Fruit fly (Drosophila melanogaster) whole organism, embryonic: ENCODE data around the gene Cyp4ac3.

Experiments used
- CG14667 ChIP-seq: fragments of 200-800 bp; sonication (Bioruptor generic); IDR thresholded peaks from 2 replicates; pipeline ENCODE4 v1.3.6; 2022; ENCODE audit warnings: missing biosample characterization, missing genetic modification characterization
- CG2129 ChIP-seq: fragments of 200-800 bp; sonication (Bioruptor generic); IDR thresholded peaks from 2 replicates; pipeline ENCODE4 v1.3.6; 2022; ENCODE audit warnings: missing biosample characterization, missing genetic modification characterization; ENCODE audit not compliant: partially characterized antibody
- CG2678 ChIP-seq: fragments of 200-800 bp; sonication (Bioruptor generic); optimal IDR thresholded peaks from 3 replicates; lab custom pipeline; 2019; ENCODE audit warnings: missing biosample characterization, mild to moderate bottlenecking, missing genetic modification characterization, moderate library complexity
- CG32772 ChIP-seq: fragments of 200-800 bp; sonication (Bioruptor generic); IDR thresholded peaks from 2 replicates; pipeline ENCODE4 v1.3.6; 2022; ENCODE audit warnings: missing biosample characterization, missing genetic modification characterization
- CG34224 ChIP-seq: fragments of 200-800 bp; sonication (Bioruptor generic); IDR thresholded peaks from 3 replicates; pipeline ENCODE4 v1.3.6; 2022; ENCODE audit warnings: missing biosample characterization, missing genetic modification characterization; ENCODE audit not compliant: partially characterized antibody
- CG4360 ChIP-seq: fragments of 200-800 bp; sonication (Bioruptor generic); IDR thresholded peaks from 2 replicates; pipeline ENCODE4 v1.3.6; 2022; ENCODE audit warnings: missing biosample characterization, missing genetic modification characterization
- CG5180 ChIP-seq: fragments of 200-800 bp; sonication (Bioruptor generic); optimal IDR thresholded peaks from 3 replicates; lab custom pipeline; 2017; ENCODE audit warnings: missing biosample characterization, missing genetic modification characterization, mild to moderate bottlenecking, moderate library complexity, missing genetic modification reagents
- CG6689 ChIP-seq: fragments of 200-800 bp; sonication (Bioruptor generic); IDR thresholded peaks from 2 replicates; pipeline ENCODE4 v1.3.6; 2022; ENCODE audit warnings: missing biosample characterization, missing genetic modification characterization
- CG7963 ChIP-seq: fragments of 200-800 bp; sonication (Bioruptor generic); IDR thresholded peaks from 3 replicates; pipeline ENCODE4 v1.3.6; 2022; ENCODE audit warnings: missing biosample characterization, missing genetic modification characterization; ENCODE audit not compliant: partially characterized antibody
- CkIIα-i1 ChIP-seq: fragments of 200-800 bp; sonication (Bioruptor generic); IDR thresholded peaks from 2 replicates; pipeline ENCODE4 v1.3.6; 2022; ENCODE audit warnings: missing biosample characterization, missing genetic modification characterization
- D ChIP-seq, 2 experiments: fragments of 200-800 bp in 1 of 2; fragments of >200 bp in 1 of 2; sonication (Bioruptor generic) in 1 of 2; optimal IDR thresholded peaks; 2 replicates in 1 of 2; 3 replicates in 1 of 2; lab custom pipeline; 2017; ENCODE audit warnings: mild to moderate bottlenecking in 1 of 2, missing biosample characterization in 1 of 2, missing genetic modification characterization in 1 of 2, missing genetic modification reagents in 1 of 2
- Dll ChIP-seq: fragments of 200-800 bp; sonication (Bioruptor generic); IDR thresholded peaks from 4 replicates; pipeline ENCODE4 v1.3.6; 2022; ENCODE audit warnings: missing biosample characterization, missing genetic modification characterization; ENCODE audit not compliant: partially characterized antibody
- Kr ChIP-seq: fragments of 200-800 bp; sonication (Bioruptor generic); optimal IDR thresholded peaks from 2 replicates; lab custom pipeline; 2017; ENCODE audit warnings: missing biosample characterization, mild to moderate bottlenecking, missing genetic modification characterization
- MBD-R2 ChIP-seq: fragments of 200-800 bp; sonication (Bioruptor generic); IDR thresholded peaks from 2 replicates; pipeline ENCODE4 v1.3.6; 2022; ENCODE audit warnings: missing biosample characterization, missing genetic modification characterization
- Myb ChIP-seq: fragments of 200-800 bp; sonication (Bioruptor generic); optimal IDR thresholded peaks from 2 replicates; lab custom pipeline; 2016; ENCODE audit warnings: missing biosample characterization, missing genetic modification characterization
- Opbp ChIP-seq: fragments of 200-800 bp; sonication (Bioruptor generic); IDR thresholded peaks from 3 replicates; pipeline ENCODE4 v1.3.6; 2022; ENCODE audit warnings: missing biosample characterization, missing genetic modification characterization; ENCODE audit not compliant: partially characterized antibody
- Sox100B ChIP-seq: fragments of 200-800 bp; sonication (Bioruptor generic); optimal IDR thresholded peaks from 3 replicates; lab custom pipeline; 2018; ENCODE audit warnings: missing biosample characterization, mild to moderate bottlenecking, missing genetic modification characterization
- TFAM ChIP-seq: fragments of 200-800 bp; sonication (Bioruptor generic); optimal IDR thresholded peaks from 2 replicates; lab custom pipeline; 2017; ENCODE audit warnings: missing biosample characterization, missing genetic modification characterization, inconsistent platforms
- Xbp1 ChIP-seq: fragments of 200-800 bp; sonication (Bioruptor generic); optimal IDR thresholded peaks from 3 replicates; lab custom pipeline; 2016; ENCODE audit warnings: missing biosample characterization, mild to moderate bottlenecking, missing genetic modification characterization
- amos ChIP-seq: fragments of 200-800 bp; sonication (Bioruptor generic); IDR thresholded peaks from 2 replicates; pipeline ENCODE4 v1.3.6; 2022; ENCODE audit warnings: missing biosample characterization, missing genetic modification characterization; ENCODE audit not compliant: partially characterized antibody
- bbx ChIP-seq: fragments of 200-800 bp; sonication (Bioruptor generic); IDR thresholded peaks from 2 replicates; pipeline ENCODE4 v1.3.6; 2022; ENCODE audit warnings: missing biosample characterization, missing genetic modification characterization; ENCODE audit not compliant: partially characterized antibody
- br ChIP-seq: fragments of >200 bp; optimal IDR thresholded peaks from 2 replicates; lab custom pipeline; 2017
- bsh ChIP-seq, 2 experiments: fragments of 200-800 bp; sonication (Bioruptor generic); optimal IDR thresholded peaks; 2 replicates each; lab custom pipeline; 2017 to 2018; ENCODE audit warnings: mild to moderate bottlenecking in 2 of 2, missing biosample characterization in 2 of 2, missing genetic modification characterization in 2 of 2, moderate library complexity in 1 of 2
- cg ChIP-seq: fragments of 200-800 bp; sonication (Bioruptor generic); optimal IDR thresholded peaks from 3 replicates; lab custom pipeline; 2019; ENCODE audit warnings: missing biosample characterization, mild to moderate bottlenecking, missing genetic modification characterization, moderate library complexity
- crc ChIP-seq: fragments of 200-800 bp; sonication (Bioruptor generic); optimal IDR thresholded peaks from 2 replicates; lab custom pipeline; 2016; ENCODE audit warnings: missing biosample characterization, missing genetic modification characterization
- da ChIP-seq: fragments of 200-800 bp; sonication (Bioruptor generic); optimal IDR thresholded peaks from 2 replicates; lab custom pipeline; 2016; ENCODE audit warnings: missing biosample characterization, missing genetic modification characterization
- dan ChIP-seq: fragments of 200-800 bp; sonication (Bioruptor generic); IDR thresholded peaks from 2 replicates; pipeline ENCODE4 v1.3.6; 2022; ENCODE audit warnings: missing biosample characterization, missing genetic modification characterization
- emc ChIP-seq: fragments of 200-800 bp; sonication (Bioruptor generic); optimal IDR thresholded peaks from 2 replicates; lab custom pipeline; 2016; ENCODE audit warnings: missing biosample characterization, missing genetic modification characterization
- inv ChIP-seq: fragments of 200-800 bp; sonication (Bioruptor generic); IDR thresholded peaks from 2 replicates; pipeline ENCODE4 v1.3.6; 2022; ENCODE audit warnings: missing biosample characterization, missing genetic modification characterization; ENCODE audit not compliant: partially characterized antibody
- luna ChIP-seq: fragments of 200-800 bp; sonication (Bioruptor generic); optimal IDR thresholded peaks from 2 replicates; lab custom pipeline; 2016; ENCODE audit warnings: missing biosample characterization, missing genetic modification characterization
- nau ChIP-seq: fragments of 200-800 bp; sonication (Bioruptor generic); optimal IDR thresholded peaks from 3 replicates; lab custom pipeline; 2017; ENCODE audit warnings: missing biosample characterization, mild to moderate bottlenecking, missing genetic modification characterization, missing genetic modification reagents
- nerfin-2 ChIP-seq: fragments of 200-800 bp; sonication (Bioruptor generic); IDR thresholded peaks from 2 replicates; pipeline ENCODE4 v1.3.6; 2022; ENCODE audit warnings: missing biosample characterization, missing genetic modification characterization; ENCODE audit not compliant: partially characterized antibody
- phol ChIP-seq: fragments of 200-800 bp; sonication (Bioruptor generic); optimal IDR thresholded peaks from 3 replicates; lab custom pipeline; 2018; ENCODE audit warnings: missing biosample characterization, mild to moderate bottlenecking, missing genetic modification characterization, moderate library complexity
- sc ChIP-seq, 3 experiments: fragments of >200 bp in 2 of 3; fragments of 200-800 bp in 1 of 3; sonication (Bioruptor generic) in 1 of 3; optimal IDR thresholded peaks; 2 replicates in 2 of 3; 3 replicates in 1 of 3; lab custom pipeline; 2017; ENCODE audit warnings: mild to moderate bottlenecking in 1 of 3, missing biosample characterization in 1 of 3, missing genetic modification characterization in 1 of 3, missing genetic modification reagents in 1 of 3
- sens ChIP-seq: fragments of 200-800 bp; sonication (Bioruptor generic); peaks from one replicate; lab custom pipeline; 2016; ENCODE audit warnings: missing biosample characterization, missing genetic modification characterization
- so ChIP-seq: fragments of 200-800 bp; sonication (Bioruptor generic); IDR thresholded peaks from 3 replicates; pipeline ENCODE4 v1.3.6; 2022; ENCODE audit warnings: missing biosample characterization, missing genetic modification characterization
- sqz ChIP-seq: fragments of 200-800 bp; sonication (Bioruptor generic); optimal IDR thresholded peaks from 3 replicates; lab custom pipeline; 2018; ENCODE audit warnings: missing biosample characterization, mild to moderate bottlenecking, missing genetic modification characterization
- stc ChIP-seq: fragments of 200-800 bp; sonication (Bioruptor generic); IDR thresholded peaks from 2 replicates; pipeline ENCODE4 v1.3.6; 2022; ENCODE audit warnings: missing biosample characterization, missing genetic modification characterization
- tio ChIP-seq: fragments of 200-800 bp; sonication (Bioruptor generic); optimal IDR thresholded peaks from 2 replicates; lab custom pipeline; 2017; ENCODE audit warnings: missing biosample characterization, missing genetic modification characterization, inconsistent platforms
- tna ChIP-seq: fragments of 200-800 bp; sonication (Bioruptor generic); IDR thresholded peaks from 2 replicates; pipeline ENCODE4 v1.3.6; 2022; ENCODE audit warnings: missing biosample characterization, missing genetic modification characterization; ENCODE audit not compliant: partially characterized antibody
- toy ChIP-seq: fragments of 200-800 bp; sonication (Bioruptor generic); IDR thresholded peaks from 2 replicates; pipeline ENCODE4 v1.3.6; 2022; ENCODE audit warnings: missing biosample characterization, missing genetic modification characterization
- ttk ChIP-seq: fragments of 200-800 bp; sonication (Bioruptor generic); IDR thresholded peaks from 2 replicates; pipeline ENCODE4 v2.1.2; 2022; ENCODE audit warnings: missing biosample characterization, missing genetic modification characterization
- unc-4 ChIP-seq: fragments of 200-800 bp; sonication (Bioruptor generic); IDR thresholded peaks from 2 replicates; pipeline ENCODE4 v1.3.6; 2022; ENCODE audit warnings: missing biosample characterization, missing genetic modification characterization; ENCODE audit not compliant: partially characterized antibody
- vnd ChIP-seq: fragments of 200-800 bp; sonication (Bioruptor generic); IDR thresholded peaks from 3 replicates; pipeline ENCODE4 v1.3.6; 2022; ENCODE audit warnings: missing biosample characterization, missing genetic modification characterization; ENCODE audit not compliant: partially characterized antibody
- zen2 ChIP-seq: fragments of 200-800 bp; sonication (Bioruptor generic); IDR thresholded peaks from 3 replicates; pipeline ENCODE4 v1.3.6; 2022; ENCODE audit warnings: missing biosample characterization, missing genetic modification characterization; ENCODE audit not compliant: partially characterized antibody

The Cyp4ac3 gene

dm6 chr2L:5270215-5271071, 2.1 kb downstream of the Cyp4ac3 start (continued):
- TF ChIP-seq vnd (no peak), nerfin-2 (GFP tag; lab: Robert Waterston, UW) (no peak; the same call in 1 of the 2 replicates), unc-4 (GFP tag; lab: Robert Waterston, UW) (no peak), CG5180 (GFP tag; lab: Kevin White, UChicago) (peak; percentile 42), emc (GFP tag; lab: Kevin White, UChicago) (no peak), CG2678 (tag; lab: Kevin White, UChicago) (no peak), phol (tag; lab: Kevin White, UChicago) (no peak), Sox100B (GFP tag; lab: Kevin White, UChicago) (no peak), br (no peak), luna (no peak), inv (GFP tag; lab: Robert Waterston, UW) (no peak), CkIIα-i1 (GFP tag; lab: Robert Waterston, UW) (no peak), toy (GFP tag; lab: Robert Waterston, UW) (no peak), da (GFP tag; lab: Kevin White, UChicago) (no peak), stc (GFP tag; lab: Robert Waterston, UW) (no peak), CG6689 (GFP tag; lab: Robert Waterston, UW) (no peak), CG4360 (GFP tag; lab: Robert Waterston, UW) (no peak), ttk (GFP tag; lab: Robert Waterston, UW) (no peak), bsh (GFP tag; optimal IDR thresholded peaks at IDR 0.05; lab: Kevin White, UChicago) (peak in 1 of 2 experiments; percentile 20), Xbp1 (GFP tag; lab: Kevin White, UChicago) (no peak), so (GFP tag; lab: Robert Waterston, UW) (no peak), crc (GFP tag; lab: Kevin White, UChicago) (no peak), zen2 (GFP tag; lab: Robert Waterston, UW) (no peak)
- TF ChIP-seq, all 482 proteins: peak for 29

- no peak for TF ChIP-seq Kr (GFP tag; lab: Kevin White, UChicago)
- no peak for TF ChIP-seq D (optimal IDR thresholded peaks at IDR 0.05; lab: Kevin White, UChicago)
- TF ChIP-seq D (GFP tag; optimal IDR thresholded peaks at IDR 0.05; lab: Kevin White, UChicago): no peak
- peak; percentile 90 for TF ChIP-seq bbx
- peak; percentile 69; the same call in 2 of the 3 replicates for TF ChIP-seq CG7963
- peak; percentile 88 for TF ChIP-seq Dll
- TF ChIP-seq dan (GFP tag; lab: Robert Waterston, UW): no peak
- TF ChIP-seq sqz (GFP tag; lab: Kevin White, UChicago): no peak
- TF ChIP-seq amos: peak; percentile 93
- TF ChIP-seq sens: no peak
- peak; percentile 76 for TF ChIP-seq CG34224 (GFP tag; lab: Robert Waterston, UW)
- peak; percentile 87 for TF ChIP-seq cg
- no peak for TF ChIP-seq Sox100B (GFP tag; lab: Kevin White, UChicago)
- TF ChIP-seq CG2129: peak; percentile 80
- TF ChIP-seq tio (GFP tag; lab: Kevin White, UChicago): no peak
- peak; percentile 19; the same call in 1 of the 2 replicates for TF ChIP-seq tna (GFP tag; lab: Robert Waterston, UW)
- TF ChIP-seq zen2 (GFP tag; lab: Robert Waterston, UW): peak; percentile 56; the same call in 2 of the 3 replicates
- TF ChIP-seq CG14667: no peak
- peak; percentile 5 for TF ChIP-seq Myb (GFP tag; lab: Kevin White, UChicago)
- no peak for TF ChIP-seq br
- no peak for TF ChIP-seq nau (GFP tag; lab: Kevin White, UChicago)
- peak; percentile 89 for TF ChIP-seq Opbp (GFP tag; lab: Robert Waterston, UW)
- TF ChIP-seq sc (optimal IDR thresholded peaks at IDR 0.05; lab: Kevin White, UChicago): no peak
- no peak for TF ChIP-seq sc (GFP tag; optimal IDR thresholded peaks at IDR 0.05; lab: Kevin White, UChicago)
- no peak for TF ChIP-seq MBD-R2 (GFP tag; lab: Robert Waterston, UW)
- no peak for TF ChIP-seq CG32772 (GFP tag; lab: Robert Waterston, UW)
- TF ChIP-seq vnd: peak; percentile 71
- TF ChIP-seq TFAM (GFP tag; lab: Kevin White, UChicago): no peak
Observed at dm6 chr2L:5271081-5271480, 2.8 kb downstream of the Cyp4ac3 start, which contains the start of gene tkv. tkv (minus strand) TSS chr2L:5271384.
